Fruit fly (Drosophila melanogaster) whole organism, embryonic: ENCODE results near the gene CG10140.
A peak's percentile ranks its signal among the peaks of the same experiment; 100 is the strongest.

Experiments
- Adf1 ChIP-seq: fragments of 200-800 bp; sonication (Bioruptor generic); IDR thresholded peaks from 2 replicates; pipeline ENCODE4 v1.3.6; 2022; ENCODE audit warnings: missing biosample characterization, missing genetic modification characterization
- Bgb ChIP-seq: fragments of 200-800 bp; sonication (Bioruptor generic); IDR thresholded peaks from 2 replicates; pipeline ENCODE4 v1.3.6; 2022; ENCODE audit warnings: missing biosample characterization, missing genetic modification characterization; ENCODE audit not compliant: partially characterized antibody
- CG10147 ChIP-seq: fragments of 200-800 bp; sonication (Bioruptor generic); optimal IDR thresholded peaks from 2 replicates; lab custom pipeline; 2019; ENCODE audit warnings: missing biosample characterization, mild to moderate bottlenecking, missing genetic modification characterization, moderate library complexity
- CG10654 ChIP-seq: fragments of 200-800 bp; sonication (Bioruptor generic); optimal IDR thresholded peaks from 2 replicates; lab custom pipeline; 2016; ENCODE audit warnings: missing biosample characterization, missing genetic modification characterization
- CG11085 ChIP-seq: fragments of 200-800 bp; sonication (Bioruptor generic); IDR thresholded peaks from 2 replicates; pipeline ENCODE4 v1.3.6; 2022; ENCODE audit warnings: missing biosample characterization, missing genetic modification characterization
- CG12219 ChIP-seq: fragments of 200-800 bp; sonication (Bioruptor generic); optimal IDR thresholded peaks from 3 replicates; lab custom pipeline; 2018; ENCODE audit warnings: missing biosample characterization, mild to moderate bottlenecking, missing genetic modification characterization
- CG12659 ChIP-seq: fragments of 200-800 bp; sonication (Bioruptor generic); optimal IDR thresholded peaks from 3 replicates; lab custom pipeline; 2017; ENCODE audit warnings: mild to moderate bottlenecking, missing biosample characterization, missing genetic modification reagents, missing genetic modification characterization
- CG13424 ChIP-seq: fragments of 200-800 bp; sonication (Bioruptor generic); optimal IDR thresholded peaks from 2 replicates; lab custom pipeline; 2019; ENCODE audit warnings: missing biosample characterization, mild to moderate bottlenecking, missing genetic modification characterization, moderate library complexity
- CG15269 ChIP-seq: fragments of 200-800 bp; sonication (Bioruptor generic); optimal IDR thresholded peaks from 2 replicates; lab custom pipeline; 2018; ENCODE audit warnings: missing biosample characterization, mild to moderate bottlenecking, missing genetic modification characterization, moderate library complexity
- CG15479 ChIP-seq: fragments of 200-800 bp; sonication (Bioruptor generic); optimal IDR thresholded peaks from 3 replicates; lab custom pipeline; 2019; ENCODE audit warnings: missing biosample characterization, mild to moderate bottlenecking, missing genetic modification characterization, moderate library complexity
- CG1603 ChIP-seq: fragments of 200-800 bp; sonication (Bioruptor generic); optimal IDR thresholded peaks from 2 replicates; lab custom pipeline; 2019; ENCODE audit warnings: missing biosample characterization, mild to moderate bottlenecking, missing genetic modification characterization, moderate library complexity
- CG17385 ChIP-seq: fragments of 200-800 bp; sonication (Bioruptor generic); optimal IDR thresholded peaks from 3 replicates; lab custom pipeline; 2018; ENCODE audit warnings: missing biosample characterization, mild to moderate bottlenecking, missing genetic modification characterization
- CG18599 ChIP-seq: fragments of 200-800 bp; sonication (Bioruptor generic); optimal IDR thresholded peaks from 3 replicates; lab custom pipeline; 2017; ENCODE audit warnings: missing biosample characterization, missing genetic modification characterization, mild to moderate bottlenecking, moderate library complexity, missing genetic modification reagents
- CG2120 ChIP-seq: fragments of 200-800 bp; sonication (Bioruptor generic); optimal IDR thresholded peaks from 3 replicates; lab custom pipeline; 2016; ENCODE audit warnings: missing biosample characterization, missing genetic modification characterization
- CG32532 ChIP-seq: fragments of 200-800 bp; sonication (Bioruptor generic); IDR thresholded peaks from 2 replicates; pipeline ENCODE4 v1.3.6; 2022; ENCODE audit warnings: missing biosample characterization, missing genetic modification characterization
- CG8290 ChIP-seq, 3 experiments: fragments of 200-800 bp; sonication (Bioruptor generic); optimal IDR thresholded peaks; 2 replicates each; lab custom pipeline; 2016 to 2019; ENCODE audit warnings: missing biosample characterization in 3 of 3, missing genetic modification characterization in 3 of 3, mild to moderate bottlenecking in 2 of 3, moderate library complexity in 1 of 3
- CG8924 ChIP-seq: fragments of 200-800 bp; optimal IDR thresholded peaks from 3 replicates; lab custom pipeline; 2019; ENCODE audit warnings: missing biosample characterization, mild to moderate bottlenecking, missing genetic modification characterization, moderate library complexity
- CHES-1-like ChIP-seq: fragments of 200-800 bp; sonication (Bioruptor generic); optimal IDR thresholded peaks from 2 replicates; lab custom pipeline; 2016; ENCODE audit warnings: missing biosample characterization, missing genetic modification characterization
- CoRest ChIP-seq: fragments of 200-800 bp; sonication (Bioruptor generic); optimal IDR thresholded peaks from 3 replicates; lab custom pipeline; 2018; ENCODE audit warnings: missing biosample characterization, mild to moderate bottlenecking, missing genetic modification characterization, moderate library complexity
- HLH3B ChIP-seq: fragments of 200-800 bp; sonication (Bioruptor generic); IDR thresholded peaks from 2 replicates; pipeline ENCODE4 v1.3.6; 2022; ENCODE audit warnings: missing biosample characterization, missing genetic modification characterization
- HLHmδ ChIP-seq: fragments of 200-800 bp; sonication (Bioruptor generic); optimal IDR thresholded peaks from 2 replicates; lab custom pipeline; 2018; ENCODE audit warnings: missing biosample characterization, mild to moderate bottlenecking, missing genetic modification characterization, moderate library complexity
- Hr51 ChIP-seq, 2 experiments: fragments of 200-800 bp; sonication (Bioruptor generic); optimal IDR thresholded peaks; 2 replicates in 1 of 2; 3 replicates in 1 of 2; lab custom pipeline; 2016 to 2018; ENCODE audit warnings: missing biosample characterization in 2 of 2, missing genetic modification characterization in 2 of 2, mild to moderate bottlenecking in 1 of 2, moderate library complexity in 1 of 2
- Med ChIP-seq: fragments of 200-800 bp; sonication (Bioruptor generic); peaks from one replicate; lab custom pipeline; 2016; ENCODE audit warnings: missing biosample characterization, missing genetic modification characterization, mild to moderate bottlenecking, inconsistent platforms, moderate library complexity
- NfI ChIP-seq: fragments of 200-800 bp; sonication (Bioruptor generic); optimal IDR thresholded peaks from 3 replicates; lab custom pipeline; 2018; ENCODE audit warnings: missing biosample characterization, mild to moderate bottlenecking, missing genetic modification characterization, moderate library complexity
- Oaz ChIP-seq: fragments of 200-800 bp; sonication (Bioruptor generic); IDR thresholded peaks from 2 replicates; pipeline ENCODE4 v1.3.6; 2022; ENCODE audit warnings: missing biosample characterization, missing genetic modification characterization
- Poxn ChIP-seq: fragments of 200-800 bp; sonication (Bioruptor generic); IDR thresholded peaks from 2 replicates; pipeline ENCODE4 v1.3.6; 2022; ENCODE audit warnings: missing biosample characterization, missing genetic modification characterization
- Rfx ChIP-seq: fragments of 200-800 bp; sonication (Bioruptor generic); IDR thresholded peaks from 2 replicates; pipeline ENCODE4 v1.3.6; 2022; ENCODE audit warnings: missing biosample characterization, missing genetic modification characterization
- Sox102F ChIP-seq: fragments of 200-800 bp; sonication (Bioruptor generic); optimal IDR thresholded peaks from 2 replicates; lab custom pipeline; 2018; ENCODE audit warnings: missing biosample characterization, mild to moderate bottlenecking, missing genetic modification characterization, moderate library complexity
- Taf1 ChIP-seq: fragments of 200-800 bp; sonication (Bioruptor generic); IDR thresholded peaks from 2 replicates; pipeline ENCODE4 v1.3.6; 2022; ENCODE audit warnings: missing biosample characterization, missing genetic modification characterization
- al ChIP-seq: fragments of 200-800 bp; sonication (Bioruptor generic); IDR thresholded peaks from 2 replicates; pipeline ENCODE4 v1.3.6; 2022; ENCODE audit warnings: missing biosample characterization, missing genetic modification characterization
- az2 ChIP-seq: fragments of 200-800 bp; sonication (Bioruptor generic); optimal IDR thresholded peaks from 3 replicates; lab custom pipeline; 2016; ENCODE audit warnings: missing biosample characterization, missing genetic modification characterization
- cas ChIP-seq: fragments of 200-800 bp; sonication (Bioruptor generic); IDR thresholded peaks from 2 replicates; pipeline ENCODE4 v1.3.6; 2022; ENCODE audit warnings: missing biosample characterization, missing genetic modification characterization
- caup ChIP-seq: fragments of 200-800 bp; sonication (Bioruptor generic); optimal IDR thresholded peaks from 3 replicates; lab custom pipeline; 2017; ENCODE audit warnings: missing biosample characterization, mild to moderate bottlenecking, missing genetic modification characterization, moderate library complexity; ENCODE audit not compliant: severe bottlenecking
- dysf ChIP-seq: fragments of 200-800 bp; sonication (Bioruptor generic); IDR thresholded peaks from 3 replicates; pipeline ENCODE4 v1.3.6; 2022; ENCODE audit warnings: missing biosample characterization, missing genetic modification characterization
- gcm ChIP-seq: fragments of 200-800 bp; sonication (Bioruptor generic); optimal IDR thresholded peaks from 2 replicates; lab custom pipeline; 2019; ENCODE audit warnings: missing biosample characterization, mild to moderate bottlenecking, missing genetic modification characterization, moderate library complexity
- her ChIP-seq: fragments of 200-800 bp; sonication (Bioruptor generic); optimal IDR thresholded peaks from 2 replicates; lab custom pipeline; 2016; ENCODE audit warnings: missing biosample characterization, missing genetic modification characterization
- lilli ChIP-seq: fragments of 200-800 bp; sonication (Bioruptor generic); optimal IDR thresholded peaks from 3 replicates; lab custom pipeline; 2016; ENCODE audit warnings: missing biosample characterization, missing genetic modification characterization
- prd ChIP-seq, 3 experiments: fragments of >200 bp in 2 of 3; fragments of 200-800 bp in 1 of 3; sonication (Bioruptor generic) in 1 of 3; optimal IDR thresholded peaks in 2 of 3; IDR thresholded peaks in 1 of 3; 2 replicates in 2 of 3; 3 replicates in 1 of 3; pipeline versions ENCODE4 v1.3.6 to Lab custom; 2017 to 2022; ENCODE audit warnings: missing biosample characterization in 1 of 3, missing genetic modification characterization in 1 of 3
- sd ChIP-seq: fragments of 200-800 bp; sonication (Bioruptor generic); optimal IDR thresholded peaks from 3 replicates; lab custom pipeline; 2018; ENCODE audit warnings: missing biosample characterization, mild to moderate bottlenecking, missing genetic modification characterization, moderate library complexity
- sr ChIP-seq: fragments of 200-800 bp; sonication (Bioruptor generic); IDR thresholded peaks from 3 replicates; pipeline ENCODE4 v1.3.6; 2022; ENCODE audit warnings: missing biosample characterization, missing genetic modification characterization
- tna ChIP-seq: fragments of 200-800 bp; sonication (Bioruptor generic); IDR thresholded peaks from 2 replicates; pipeline ENCODE4 v1.3.6; 2022; ENCODE audit warnings: missing biosample characterization, missing genetic modification characterization; ENCODE audit not compliant: partially characterized antibody
- ttk ChIP-seq: fragments of 200-800 bp; sonication (Bioruptor generic); IDR thresholded peaks from 2 replicates; pipeline ENCODE4 v2.1.2; 2022; ENCODE audit warnings: missing biosample characterization, missing genetic modification characterization
- vfl ChIP-seq: fragments of 200-800 bp; sonication (Bioruptor generic); optimal IDR thresholded peaks from 2 replicates; lab custom pipeline; 2016; ENCODE audit warnings: missing biosample characterization, missing genetic modification characterization
- vnd ChIP-seq: fragments of 200-800 bp; sonication (Bioruptor generic); IDR thresholded peaks from 3 replicates; pipeline ENCODE4 v1.3.6; 2022; ENCODE audit warnings: missing biosample characterization, missing genetic modification characterization; ENCODE audit not compliant: partially characterized antibody

The CG10140 gene

dm6 chr3L:13478339-13479203 is 38.3 kb upstream of the CG10140 start (continued):
- TF ChIP-seq CG8290 (GFP tag; optimal IDR thresholded peaks at IDR 0.05; lab: Kevin White, UChicago) (no peak), CG8290 (tag; optimal IDR thresholded peaks at IDR 0.05; lab: Kevin White, UChicago) (peak in 1 of 2 experiments; percentile 58), caup (GFP tag; lab: Kevin White, UChicago) (peak; percentile 20), Poxn (0 out of 2 replicates have a peak, but pooled peaks have one; percentile 3), CG11085 (GFP tag; lab: Robert Waterston, UW) (no peak), ttk (GFP tag; lab: Robert Waterston, UW) (no peak), CG17385 (GFP tag; lab: Kevin White, UChicago) (peak; percentile 10), CG12659 (GFP tag; lab: Kevin White, UChicago) (peak; percentile 35), sd (tag; lab: Kevin White, UChicago) (peak; percentile 67), lilli (GFP tag; lab: Kevin White, UChicago) (peak; percentile 33), Sox102F (GFP tag; lab: Kevin White, UChicago) (no peak), Taf1 (GFP tag; lab: Robert Waterston, UW) (no peak), CG2120 (GFP tag; lab: Kevin White, UChicago) (peak; percentile 60), CG1603 (tag; lab: Kevin White, UChicago) (peak; percentile 16), CG12219 (no peak), CG13424 (tag; lab: Kevin White, UChicago) (peak; percentile 24), CG15479 (GFP tag; lab: Kevin White, UChicago) (no peak), tna (GFP tag; lab: Robert Waterston, UW) (0 out of 2 replicates have a peak, but pooled peaks have one; percentile 34), prd (optimal IDR thresholded peaks at IDR 0.05; lab: Kevin White, UChicago) (no peak), prd (GFP tag; IDR thresholded peaks at IDR 0.05; lab: Robert Waterston, UW) (0 out of 3 replicates have a peak, but pooled peaks have one; percentile 19), Rfx (GFP tag; lab: Robert Waterston, UW) (peak; percentile 65), Oaz (GFP tag; lab: Robert Waterston, UW) (0 out of 2 replicates have a peak, but pooled peaks have one; percentile 8), cas (GFP tag; lab: Robert Waterston, UW) (no peak), HLHmδ (GFP tag; lab: Kevin White, UChicago) (no peak), Adf1 (GFP tag; lab: Robert Waterston, UW) (peak; percentile 16; the same call in 1 of the 2 replicates), CHES-1-like (GFP tag; lab: Kevin White, UChicago) (no peak), CG18599 (GFP tag; lab: Kevin White, UChicago) (peak; percentile 31), az2 (GFP tag; lab: Kevin White, UChicago) (peak; percentile 4), dysf (GFP tag; lab: Robert Waterston, UW) (peak; percentile 65), vnd (GFP tag; lab: Robert Waterston, UW) (peak; percentile 27; the same call in 1 of the 3 replicates), Med (GFP tag; lab: Kevin White, UChicago) (peak; percentile 62), her (GFP tag; lab: Kevin White, UChicago) (no peak), CoRest (tag; lab: Kevin White, UChicago) (peak; percentile 48), al (peak; percentile 8; the same call in 1 of the 2 replicates), Hr51 (GFP tag; optimal IDR thresholded peaks at IDR 0.05; lab: Kevin White, UChicago) (peak in 1 of 2 experiments; percentile 45), CG8924 (tag; lab: Kevin White, UChicago) (peak; percentile 8), NfI (GFP tag; lab: Kevin White, UChicago) (peak; percentile 29), HLH3B (GFP tag; lab: Robert Waterston, UW) (peak; percentile 27; the same call in 1 of the 2 replicates), CG10654 (GFP tag; lab: Kevin White, UChicago) (no peak), CG10147 (GFP tag; lab: Kevin White, UChicago) (peak; percentile 28), CG32532 (GFP tag; lab: Robert Waterston, UW) (peak; percentile 61), Bgb (GFP tag; lab: Robert Waterston, UW) (no peak), vfl (GFP tag; lab: Kevin White, UChicago) (no peak), gcm (GFP tag; lab: Kevin White, UChicago) (no peak), sr (0 out of 3 replicates have a peak, but pooled peaks have one; percentile 37), CG15269 (tag; lab: Kevin White, UChicago) (peak; percentile 64)
